Worm (Caenorhabditis elegans) whole organism, young adult: ENCODE results near the gene fox-1.

Experiments used
- B0019.2 ChIP-seq: fragments of 200-800 bp; sonication (Bioruptor generic); conservative IDR thresholded peaks from 2 replicates; pipeline ENCODE4 v1.3.6; 2022; ENCODE audit warnings: missing genetic modification reagents, missing genetic modification characterization, missing compliant biosample characterization
- F10E7.11 ChIP-seq: sonication (generic microtip); optimal IDR thresholded peaks from 2 replicates; lab custom pipeline; 2017; ENCODE audit warnings: mild to moderate bottlenecking, missing genetic modification characterization, moderate library complexity, missing compliant biosample characterization
- F22D6.2 ChIP-seq: sonication (generic microtip); optimal IDR thresholded peaks from 2 replicates; lab custom pipeline; 2016; ENCODE audit warnings: mild to moderate bottlenecking, missing genetic modification characterization, missing compliant biosample characterization
- F33H1.4 ChIP-seq: fragments of 200-800 bp; sonication (Bioruptor generic); IDR thresholded peaks from 2 replicates; pipeline ENCODE4 v1.3.6; 2022; ENCODE audit warnings: missing genetic modification reagents, missing genetic modification characterization, missing compliant biosample characterization
- F37B4.10 ChIP-seq: fragments of 200-800 bp; sonication (Bioruptor generic); IDR thresholded peaks from 2 replicates; pipeline ENCODE4 v1.3.6; 2022; ENCODE audit warnings: missing genetic modification characterization, missing compliant biosample characterization
- F55B11.4 ChIP-seq: sonication (generic microtip); optimal IDR thresholded peaks from 2 replicates; lab custom pipeline; 2016; ENCODE audit warnings: missing compliant biosample characterization, missing genetic modification characterization, borderline replicate concordance; ENCODE audit not compliant: insufficient read depth
- K11D2.4 ChIP-seq: fragments of 200-800 bp; sonication (Bioruptor generic); IDR thresholded peaks from 2 replicates; pipeline ENCODE4 v1.3.6; 2022; ENCODE audit warnings: missing genetic modification reagents, missing genetic modification characterization, missing compliant biosample characterization
- Y53F4B.3 ChIP-seq: fragments of 200-800 bp; sonication (Bioruptor generic); IDR thresholded peaks from 2 replicates; pipeline ENCODE4 v1.3.6; 2022; ENCODE audit warnings: missing genetic modification reagents, missing genetic modification characterization, missing compliant biosample characterization
- Y53G8AR.9 ChIP-seq: fragments of 200-800 bp; sonication (Bioruptor generic); conservative IDR thresholded peaks from 2 replicates; pipeline ENCODE4 v1.3.6; 2022; ENCODE audit warnings: missing genetic modification reagents, missing genetic modification characterization, missing compliant biosample characterization
- Y95B8A.8 ChIP-seq: fragments of 200-800 bp; sonication (Bioruptor generic); IDR thresholded peaks from 2 replicates; pipeline ENCODE4 v1.3.6; 2022; ENCODE audit warnings: missing genetic modification reagents, missing genetic modification characterization, missing compliant biosample characterization
- aptf-3 ChIP-seq: fragments of 200-800 bp; sonication (Bioruptor generic); IDR thresholded peaks from 2 replicates; pipeline ENCODE4 v1.3.6; 2022; ENCODE audit warnings: missing genetic modification characterization, missing compliant biosample characterization
- athp-1 ChIP-seq: sonication (generic microtip); optimal IDR thresholded peaks from 2 replicates; lab custom pipeline; 2017; ENCODE audit warnings: mild to moderate bottlenecking, missing genetic modification characterization, missing compliant biosample characterization
- ccch-3 ChIP-seq: fragments of 200-800 bp; sonication (Bioruptor generic); optimal IDR thresholded peaks from 2 replicates; lab custom pipeline; 2018; ENCODE audit warnings: mild to moderate bottlenecking, missing genetic modification characterization, missing compliant biosample characterization
- cebp-1 ChIP-seq, 2 experiments: fragments of 200-800 bp in 1 of 2; sonication (Bioruptor generic) in 1 of 2; sonication (generic microtip) in 1 of 2; IDR thresholded peaks in 1 of 2; optimal IDR thresholded peaks in 1 of 2; 2 replicates each; pipeline versions ENCODE4 v1.3.6 to Lab custom; 2017 to 2022; ENCODE audit warnings: missing compliant biosample characterization in 2 of 2, missing genetic modification characterization in 2 of 2, mild to moderate bottlenecking in 1 of 2, missing genetic modification reagents in 1 of 2, moderate library complexity in 1 of 2
- ceh-91 ChIP-seq: fragments of 200-800 bp; sonication (Bioruptor generic); IDR thresholded peaks from 2 replicates; pipeline ENCODE4 v1.3.6; 2022; ENCODE audit warnings: missing genetic modification reagents, missing genetic modification characterization, missing compliant biosample characterization
- chd-7 ChIP-seq: sonication (generic microtip); optimal IDR thresholded peaks from 2 replicates; lab custom pipeline; 2016; ENCODE audit warnings: mild to moderate bottlenecking, missing genetic modification characterization, moderate library complexity, missing compliant biosample characterization
- dpff-1 ChIP-seq: sonication (generic microtip); optimal IDR thresholded peaks from 2 replicates; lab custom pipeline; 2017; ENCODE audit warnings: mild to moderate bottlenecking, missing genetic modification characterization, missing compliant biosample characterization
- dpl-1 ChIP-seq: fragments of 150-350 bp; optimal IDR thresholded peaks from 2 replicates; lab custom pipeline; 2014; ENCODE audit warnings: missing biosample characterization, missing genetic modification reagents, missing genetic modification characterization
- efl-1 ChIP-seq: fragments of 150-350 bp; optimal IDR thresholded peaks from 2 replicates; lab custom pipeline; 2014; ENCODE audit warnings: missing biosample characterization, missing genetic modification reagents, missing genetic modification characterization
- egl-18 ChIP-seq: fragments of 200-800 bp; sonication (Bioruptor generic); IDR thresholded peaks from 2 replicates; pipeline ENCODE4 v1.3.6; 2022; ENCODE audit warnings: missing genetic modification reagents, missing genetic modification characterization, missing compliant biosample characterization
- egrh-3 ChIP-seq: fragments of 200-800 bp; sonication (Bioruptor generic); IDR thresholded peaks from 2 replicates; pipeline ENCODE4 v1.3.6; 2022; ENCODE audit warnings: missing genetic modification reagents, missing genetic modification characterization, missing compliant biosample characterization
- ekl-4 ChIP-seq: fragments of 200-800 bp; sonication (Bioruptor generic); IDR thresholded peaks from 2 replicates; pipeline ENCODE4 v1.3.6; 2022; ENCODE audit warnings: missing genetic modification reagents, missing genetic modification characterization, missing compliant biosample characterization
- hmg-20 ChIP-seq: fragments of 200-800 bp; sonication (Bioruptor generic); IDR thresholded peaks from 2 replicates; pipeline ENCODE4 v1.3.6; 2022; ENCODE audit warnings: missing genetic modification reagents, missing genetic modification characterization, missing compliant biosample characterization
- let-526 ChIP-seq: fragments of 200-800 bp; sonication (Bioruptor generic); IDR thresholded peaks from 2 replicates; pipeline ENCODE4 v1.3.6; 2022; ENCODE audit warnings: missing genetic modification reagents, missing genetic modification characterization, missing compliant biosample characterization
- lin-26 ChIP-seq: fragments of 200-800 bp; sonication (Bioruptor generic); IDR thresholded peaks from 2 replicates; pipeline ENCODE4 v1.3.6; 2022; ENCODE audit warnings: missing genetic modification reagents, missing genetic modification characterization, missing compliant biosample characterization
- nfyb-1 ChIP-seq: fragments of 200-800 bp; sonication (Bioruptor generic); IDR thresholded peaks from 2 replicates; pipeline ENCODE4 v1.3.6; 2022; ENCODE audit warnings: missing genetic modification reagents, missing genetic modification characterization, missing compliant biosample characterization
- nhr-80 ChIP-seq: sonication (generic microtip); optimal IDR thresholded peaks from 2 replicates; lab custom pipeline; 2016; ENCODE audit warnings: missing genetic modification characterization, missing compliant biosample characterization
- nhr-90 ChIP-seq: sonication (generic microtip); optimal IDR thresholded peaks from 2 replicates; lab custom pipeline; 2016; ENCODE audit warnings: missing genotype, mild to moderate bottlenecking, missing genetic modification characterization, missing compliant biosample characterization
- pbrm-1 ChIP-seq: fragments of 200-800 bp; sonication (Bioruptor generic); IDR thresholded peaks from 2 replicates; pipeline ENCODE4 v1.3.6; 2022; ENCODE audit warnings: missing genetic modification reagents, missing genetic modification characterization, missing compliant biosample characterization
- pha-4 ChIP-seq: fragments of 150-350 bp; sonication (generic microtip); optimal IDR thresholded peaks from 2 replicates; lab custom pipeline; 2014; ENCODE audit warnings: missing biosample characterization, missing genetic modification reagents, missing genetic modification characterization
- rcor-1 ChIP-seq: fragments of 200-800 bp; sonication (Bioruptor generic); IDR thresholded peaks from 2 replicates; pipeline ENCODE4 v1.3.6; 2022; ENCODE audit warnings: missing genetic modification reagents, missing genetic modification characterization, missing compliant biosample characterization
- snpc-3.4 ChIP-seq: sonication (generic microtip); optimal IDR thresholded peaks from 2 replicates; lab custom pipeline; 2017; ENCODE audit warnings: missing genetic modification characterization, mild to moderate bottlenecking, missing compliant biosample characterization, antibody characterized with exemption, moderate library complexity, missing genotype, missing genetic modification reagents
- somi-1 ChIP-seq: fragments of 200-800 bp; sonication (Bioruptor generic); optimal IDR thresholded peaks from 2 replicates; lab custom pipeline; 2018; ENCODE audit warnings: mild to moderate bottlenecking, missing genetic modification characterization, missing compliant biosample characterization
- unc-62 ChIP-seq: fragments of 150-350 bp; optimal IDR thresholded peaks from 2 replicates; lab custom pipeline; 2014; ENCODE audit warnings: missing biosample characterization, missing genetic modification reagents, missing genetic modification characterization
- zim-3 ChIP-seq: sonication (generic microtip); optimal IDR thresholded peaks from 2 replicates; lab custom pipeline; 2017; ENCODE audit warnings: mild to moderate bottlenecking, missing genetic modification characterization, moderate library complexity, missing compliant biosample characterization
- ztf-18 ChIP-seq: sonication (generic microtip); optimal IDR thresholded peaks from 2 replicates; lab custom pipeline; 2016; ENCODE audit warnings: missing genotype, mild to moderate bottlenecking, missing genetic modification characterization, missing compliant biosample characterization

Gene fox-1

ce11 chrX:2488526-2489098 lies 28.9 kb upstream of the fox-1 start, which contains the start of gene hid-1:
Gene hid-1 (plus strand): TSS chrX:2489048.
- TF ChIP-seq Y95B8A.8 (no peak), Y53G8AR.9 (GFP tag; lab: Robert Waterston, UW) (no peak), ztf-18 (tag; lab: Kevin White, UChicago) (no peak), nhr-80 (peak; percentile 12)

ce11 chrX:2483078-2483477 lies 23.4 kb upstream of the fox-1 start, which contains the start of gene K02E10.4:
Gene K02E10.4 (plus strand): TSS chrX:2483263.
- TF ChIP-seq pbrm-1 = no peak
- no peak for TF ChIP-seq rcor-1 (GFP tag; lab: Robert Waterston, UW)
- no peak for TF ChIP-seq cebp-1 (GFP tag; IDR thresholded peaks at IDR 0.05; lab: Robert Waterston, UW)
- no peak for TF ChIP-seq cebp-1 (tag; optimal IDR thresholded peaks at IDR 0.05; lab: Kevin White, UChicago)
- no peak for TF ChIP-seq F33H1.4
- no peak for TF ChIP-seq dpl-1 (GFP tag; lab: Kevin White, UChicago)
- no peak for TF ChIP-seq lin-26
- no peak for TF ChIP-seq F55B11.4
- no peak for TF ChIP-seq aptf-3
- no peak for TF ChIP-seq F10E7.11 (tag; lab: Kevin White, UChicago)
- TF ChIP-seq somi-1 (GFP tag; lab: Kevin White, UChicago) = no peak
- no peak for TF ChIP-seq B0019.2
- no peak for TF ChIP-seq egl-18 (GFP tag; lab: Robert Waterston, UW)
- no peak for TF ChIP-seq Y53F4B.3 (GFP tag; lab: Robert Waterston, UW)
- TF ChIP-seq nhr-90 (tag; lab: Kevin White, UChicago) = no peak

- TF ChIP-seq nfyb-1 (GFP tag; lab: Robert Waterston, UW) (no peak), nhr-80 (peak; percentile 41)
Observed at ce11 chrX:2482622-2483021, 22.9 kb upstream of the fox-1 start, which contains the start of gene K02E10.6. Gene K02E10.6 (minus strand): TSS chrX:2482770.

- TF ChIP-seq K11D2.4 (GFP tag; lab: Robert Waterston, UW) (no peak), let-526 (GFP tag; lab: Robert Waterston, UW) (no peak), ekl-4 (no peak), ccch-3 (GFP tag; lab: Kevin White, UChicago) (no peak), hmg-20 (GFP tag; lab: Robert Waterston, UW) (no peak), chd-7 (tag; lab: Kevin White, UChicago) (no peak), snpc-3.4 (no peak), zim-3 (no peak), Y53G8AR.9 (GFP tag; lab: Robert Waterston, UW) (no peak), ceh-91 (GFP tag; lab: Robert Waterston, UW) (no peak)
- TF ChIP-seq, all 124 proteins: peak for 0
Observed at ce11 chrX:2478823-2479222, 19.1 kb upstream of the fox-1 start, which contains the start of gene K02E10.5. Gene K02E10.5 (minus strand): TSS chrX:2478923.

ce11 chrX:2475873-2476272 lies 16.2 kb upstream of the fox-1 start, which contains the start of gene R04B3.3:
Gene R04B3.3 (minus strand): TSS chrX:2475973.
- TF ChIP-seq F37B4.10 (no peak), unc-62 (GFP tag; lab: Kevin White, UChicago) (no peak), F22D6.2 (no peak), egrh-3 (GFP tag; lab: Robert Waterston, UW) (no peak), dpff-1 (tag; lab: Kevin White, UChicago) (no peak), efl-1 (GFP tag; lab: Kevin White, UChicago) (no peak), pha-4 (tag; lab: Kevin White, UChicago) (no peak), athp-1 (tag; lab: Kevin White, UChicago) (no peak)
